Fruit fly (Drosophila melanogaster) S2 (cell line): ENCODE data around the gene CG7483.

Experiments
- CG8478 ChIP-seq: fragments of >200 bp; optimal IDR thresholded peaks from 2 replicates; lab custom pipeline; 2018
- CTCF ChIP-seq, 2 experiments: fragments of >200 bp; optimal IDR thresholded peaks; 2 replicates each; lab custom pipeline; 2018

dm6 chr3R:8347835-8348234 is 34.8 kb downstream of the CG7483 start:
- no peak for TF ChIP-seq CG8478 (lab: Kevin White, UChicago)
- no peak for TF ChIP-seq CTCF (optimal IDR thresholded peaks at IDR 0.05; lab: Kevin White, UChicago)
